Worm (Caenorhabditis elegans) whole organism, mixed stage, embryonic: Measurements from ENCODE around the gene ugt-8.
"Not testable (repeated sequence)": the region's sequence is repeated elsewhere in the genome, so short reads cannot be mapped to it uniquely, and the experiment has no call there.

Source experiments
- M03D4.4 ChIP-seq: sonication (generic microtip); optimal IDR thresholded peaks from 2 replicates; lab custom pipeline; 2017; ENCODE audit warnings: mild to moderate bottlenecking, missing genetic modification characterization, missing compliant biosample characterization
- bed-3 ChIP-seq: fragments of 200-800 bp; sonication (Bioruptor generic); optimal IDR thresholded peaks from 3 replicates; lab custom pipeline; 2018; ENCODE audit warnings: mild to moderate bottlenecking, missing genetic modification characterization, moderate library complexity, missing compliant biosample characterization
- blmp-1 ChIP-seq: fragments of 150-350 bp; optimal IDR thresholded peaks from 2 replicates; lab custom pipeline; 2014; ENCODE audit warnings: missing biosample characterization, missing genetic modification characterization
- ceh-39 ChIP-seq: fragments of 150-350 bp; optimal IDR thresholded peaks from 2 replicates; lab custom pipeline; 2014; ENCODE audit warnings: missing biosample characterization, missing genetic modification characterization
- ceh-83 ChIP-seq: fragments of 200-800 bp; sonication (Bioruptor generic); optimal IDR thresholded peaks from 2 replicates; lab custom pipeline; 2018; ENCODE audit warnings: mild to moderate bottlenecking, missing genetic modification characterization, missing compliant biosample characterization
- ces-1 ChIP-seq: fragments of 150-350 bp; optimal IDR thresholded peaks from 2 replicates; lab custom pipeline; 2014; ENCODE audit warnings: missing biosample characterization, missing genetic modification reagents, missing genetic modification characterization
- cnd-1 ChIP-seq: fragments of 200-800 bp; sonication (Bioruptor generic); optimal IDR thresholded peaks from 2 replicates; lab custom pipeline; 2018; ENCODE audit warnings: mild to moderate bottlenecking, missing genetic modification characterization, missing compliant biosample characterization
- drap-1 ChIP-seq: fragments of 200-800 bp; sonication (Bioruptor generic); optimal IDR thresholded peaks from 3 replicates; lab custom pipeline; 2018; ENCODE audit warnings: mild to moderate bottlenecking, missing genetic modification characterization, missing compliant biosample characterization
- elt-1 ChIP-seq: sonication (generic microtip); optimal IDR thresholded peaks from 2 replicates; lab custom pipeline; 2017; ENCODE audit warnings: missing genetic modification characterization, mild to moderate bottlenecking, missing compliant biosample characterization, antibody characterized with exemption, moderate library complexity, borderline replicate concordance; ENCODE audit not compliant: insufficient read depth
- elt-3 ChIP-seq: fragments of 150-350 bp; optimal IDR thresholded peaks from 2 replicates; lab custom pipeline; 2014; ENCODE audit warnings: missing biosample characterization, missing genetic modification characterization
- flh-1 ChIP-seq: fragments of 200-800 bp; sonication (Bioruptor generic); optimal IDR thresholded peaks from 2 replicates; lab custom pipeline; 2018; ENCODE audit warnings: mild to moderate bottlenecking, missing genetic modification characterization, moderate library complexity, missing compliant biosample characterization
- ham-2 ChIP-seq: fragments of 200-800 bp; sonication (Bioruptor generic); optimal IDR thresholded peaks from 2 replicates; lab custom pipeline; 2018; ENCODE audit warnings: mild to moderate bottlenecking, missing genetic modification characterization, missing compliant biosample characterization
- hlh-1 ChIP-seq: fragments of 150-350 bp; optimal IDR thresholded peaks from 2 replicates; lab custom pipeline; 2014; ENCODE audit warnings: missing biosample characterization, missing genetic modification reagents, missing genetic modification characterization
- lin-13 ChIP-seq: fragments of 150-350 bp; optimal IDR thresholded peaks from 2 replicates; lab custom pipeline; 2014; ENCODE audit warnings: missing biosample characterization, missing genetic modification characterization
- lin-32 ChIP-seq: fragments of 200-800 bp; sonication (Bioruptor generic); optimal IDR thresholded peaks from 2 replicates; lab custom pipeline; 2018; ENCODE audit warnings: mild to moderate bottlenecking, missing genetic modification characterization, missing compliant biosample characterization
- lsy-2 ChIP-seq: fragments of 150-350 bp; optimal IDR thresholded peaks from 2 replicates; lab custom pipeline; 2014; ENCODE audit warnings: missing biosample characterization, missing genetic modification characterization
- mab-5 ChIP-seq: fragments of 150-350 bp; optimal IDR thresholded peaks from 2 replicates; lab custom pipeline; 2014; ENCODE audit warnings: missing biosample characterization, missing genetic modification characterization
- mep-1 ChIP-seq: fragments of 150-350 bp; optimal IDR thresholded peaks from 2 replicates; lab custom pipeline; 2017; ENCODE audit warnings: missing biosample characterization, missing genetic modification reagents, missing genetic modification characterization, inconsistent platforms
- mls-2 ChIP-seq: sonication (generic microtip); optimal IDR thresholded peaks from 2 replicates; lab custom pipeline; 2016; ENCODE audit warnings: mild to moderate bottlenecking, missing genetic modification characterization, moderate library complexity, missing compliant biosample characterization
- nhr-12 ChIP-seq: fragments of 150-350 bp; optimal IDR thresholded peaks from 2 replicates; lab custom pipeline; 2014; ENCODE audit warnings: missing biosample characterization, missing genetic modification characterization
- nhr-2 ChIP-seq: fragments of 150-350 bp; optimal IDR thresholded peaks from 2 replicates; lab custom pipeline; 2014; ENCODE audit warnings: missing biosample characterization, missing genetic modification characterization
- nhr-237 ChIP-seq: fragments of 150-350 bp; optimal IDR thresholded peaks from 2 replicates; lab custom pipeline; 2014; ENCODE audit warnings: missing biosample characterization, missing genetic modification characterization
- nhr-28 ChIP-seq: fragments of 150-350 bp; optimal IDR thresholded peaks from 2 replicates; lab custom pipeline; 2014; ENCODE audit warnings: missing biosample characterization, missing genetic modification characterization
- nhr-76 ChIP-seq: sonication (generic microtip); optimal IDR thresholded peaks from 2 replicates; lab custom pipeline; 2017; ENCODE audit warnings: missing biosample characterization, missing genetic modification characterization
- pha-4 ChIP-seq: fragments of 150-350 bp; optimal IDR thresholded peaks from 2 replicates; lab custom pipeline; 2018; ENCODE audit warnings: missing biosample characterization, missing genetic modification reagents, missing genetic modification characterization
- sem-2 ChIP-seq: fragments of 200-800 bp; sonication (Bioruptor generic); optimal IDR thresholded peaks from 2 replicates; lab custom pipeline; 2018; ENCODE audit warnings: mild to moderate bottlenecking, missing genetic modification characterization, missing compliant biosample characterization
- snpc-4 ChIP-seq: fragments of 150-350 bp; optimal IDR thresholded peaks from 2 replicates; lab custom pipeline; 2014; ENCODE audit warnings: missing biosample characterization, missing genetic modification characterization
- sptf-1 ChIP-seq: sonication (generic microtip); optimal IDR thresholded peaks from 2 replicates; lab custom pipeline; 2017; ENCODE audit warnings: mild to moderate bottlenecking, missing genetic modification characterization, moderate library complexity, missing compliant biosample characterization
- tbx-8 ChIP-seq: fragments of 200-800 bp; sonication (Bioruptor generic); optimal IDR thresholded peaks from 2 replicates; lab custom pipeline; 2018; ENCODE audit warnings: mild to moderate bottlenecking, missing genetic modification characterization, moderate library complexity, missing compliant biosample characterization
- unc-120 ChIP-seq: sonication (generic microtip); optimal IDR thresholded peaks from 2 replicates; lab custom pipeline; 2017; ENCODE audit warnings: missing genetic modification characterization, missing compliant biosample characterization; ENCODE audit not compliant: poor library complexity, severe bottlenecking
- unc-39 ChIP-seq: fragments of 150-350 bp; optimal IDR thresholded peaks from 2 replicates; lab custom pipeline; 2014; ENCODE audit warnings: missing biosample characterization, missing genetic modification characterization
- zip-8 ChIP-seq: fragments of 150-350 bp; optimal IDR thresholded peaks from 2 replicates; lab custom pipeline; 2014; ENCODE audit warnings: missing biosample characterization, missing genetic modification characterization
- ztf-11 ChIP-seq: fragments of 150-350 bp; optimal IDR thresholded peaks from 2 replicates; lab custom pipeline; 2014; ENCODE audit warnings: missing biosample characterization, missing genetic modification characterization

ugt-8 gene

ce11 chrV:4891305-4891704 is 12.4 kb upstream of the ugt-8 start:
- TF ChIP-seq sptf-1 (tag; lab: Kevin White, UChicago) (no peak), bed-3 (GFP tag; lab: Kevin White, UChicago) (no peak), cnd-1 (tag; lab: Kevin White, UChicago) (no peak), ceh-83 (GFP tag; lab: Kevin White, UChicago) (no peak), flh-1 (GFP tag; lab: Kevin White, UChicago) (no peak), ztf-11 (tag; lab: Kevin White, UChicago) (no peak), drap-1 (no peak), nhr-76 (no peak), hlh-1 (tag; lab: Kevin White, UChicago) (no peak), sem-2 (GFP tag; lab: Kevin White, UChicago) (no peak), lsy-2 (tag; lab: Kevin White, UChicago) (no peak), nhr-237 (tag; lab: Kevin White, UChicago) (no peak), blmp-1 (tag; lab: Kevin White, UChicago) (no peak), nhr-2 (tag; lab: Kevin White, UChicago) (no peak), pha-4 (no peak), ham-2 (GFP tag; lab: Kevin White, UChicago) (no peak), snpc-4 (tag; lab: Kevin White, UChicago) (no peak)

ce11 chrV:4894971-4895370 is 8.8 kb upstream of the ugt-8 start, which contains the start of gene ugt-11:
Gene ugt-11 (minus strand): TSS chrV:4895071.
- TF ChIP-seq hlh-1 (tag; lab: Kevin White, UChicago) (no peak), nhr-28 (tag; lab: Kevin White, UChicago) (no peak), unc-120 (tag; lab: Kevin White, UChicago) (no peak), elt-1 (tag; lab: Kevin White, UChicago) (no peak), tbx-8 (no peak), bed-3 (GFP tag; lab: Kevin White, UChicago) (no peak), snpc-4 (tag; lab: Kevin White, UChicago) (no peak), sptf-1 (tag; lab: Kevin White, UChicago) (no peak), zip-8 (no peak), ham-2 (GFP tag; lab: Kevin White, UChicago) (no peak), ceh-83 (GFP tag; lab: Kevin White, UChicago) (no peak), lin-13 (no peak), nhr-76 (no peak), flh-1 (GFP tag; lab: Kevin White, UChicago) (no peak), ceh-39 (no peak), cnd-1 (tag; lab: Kevin White, UChicago) (no peak), M03D4.4 (no peak)

- TF ChIP-seq ceh-39 (no peak), tbx-8 (no peak), blmp-1 (tag; lab: Kevin White, UChicago) (no peak), elt-1 (tag; lab: Kevin White, UChicago) (no peak), mls-2 (no peak), ceh-83 (GFP tag; lab: Kevin White, UChicago) (no peak), snpc-4 (tag; lab: Kevin White, UChicago) (no peak), lin-32 (GFP tag; lab: Kevin White, UChicago) (no peak), nhr-12 (tag; lab: Kevin White, UChicago) (no peak), elt-3 (tag; lab: Kevin White, UChicago) (no peak), nhr-28 (tag; lab: Kevin White, UChicago) (no peak), drap-1 (no peak), ztf-11 (tag; lab: Kevin White, UChicago) (no peak), M03D4.4 (no peak), unc-120 (tag; lab: Kevin White, UChicago) (no peak), ham-2 (GFP tag; lab: Kevin White, UChicago) (no peak), sptf-1 (tag; lab: Kevin White, UChicago) (no peak), nhr-76 (no peak), sem-2 (GFP tag; lab: Kevin White, UChicago) (no peak)
These were observed 8.0 kb upstream of the ugt-8 start, which contains the start of gene ugt-9 for ce11 chrV:4895744-4896143. Gene ugt-9 (plus strand): TSS chrV:4896048.

ce11 chrV:4900020-4900419 is 3.7 kb upstream of the ugt-8 start, which contains the start of gene ugt-10:
Gene ugt-10 (minus strand): TSS chrV:4900120.
- TF ChIP-seq cnd-1 (tag; lab: Kevin White, UChicago); mab-5; ceh-83 (GFP tag; lab: Kevin White, UChicago): not testable (repeated sequence)

- TF ChIP-seq unc-39 (tag; lab: Kevin White, UChicago) (no peak), ceh-83 (GFP tag; lab: Kevin White, UChicago) (no peak), ztf-11 (tag; lab: Kevin White, UChicago) (no peak), lin-32 (GFP tag; lab: Kevin White, UChicago) (no peak), lsy-2 (tag; lab: Kevin White, UChicago) (no peak), bed-3 (GFP tag; lab: Kevin White, UChicago) (no peak), pha-4 (no peak), hlh-1 (tag; lab: Kevin White, UChicago) (no peak), nhr-28 (tag; lab: Kevin White, UChicago) (no peak), mep-1 (no peak), elt-1 (tag; lab: Kevin White, UChicago) (no peak), sem-2 (GFP tag; lab: Kevin White, UChicago) (no peak), ces-1 (no peak), tbx-8 (no peak), nhr-2 (tag; lab: Kevin White, UChicago) (no peak), mab-5 (no peak), unc-120 (tag; lab: Kevin White, UChicago) (no peak), M03D4.4 (no peak), sptf-1 (tag; lab: Kevin White, UChicago) (no peak)
These were observed 2.7 kb upstream of the ugt-8 start, which contains the start of gene ugt-67 for ce11 chrV:4901074-4901473. Gene ugt-67 (plus strand): TSS chrV:4901374.
